Worm (Caenorhabditis elegans) whole organism, L1 larva: ENCODE data around the gene gid-7.
A peak's percentile ranks its signal among the peaks of the same experiment; 100 is the strongest.

ENCODE experiments used
- ceh-63 ChIP-seq: fragments of 200-800 bp; sonication (Bioruptor generic); optimal IDR thresholded peaks from 2 replicates; lab custom pipeline; 2018; ENCODE audit warnings: mild to moderate bottlenecking, missing genetic modification characterization, missing compliant biosample characterization
- dsc-1 ChIP-seq: sonication (generic microtip); optimal IDR thresholded peaks from 2 replicates; lab custom pipeline; 2016; ENCODE audit warnings: mild to moderate bottlenecking, missing genetic modification characterization, missing compliant biosample characterization
- efl-1 ChIP-seq, 4 experiments: fragments of 150-350 bp; optimal IDR thresholded peaks in 3 of 4; peaks in 1 of 4; 1 replicate in 1 of 4; 2 replicates in 3 of 4; lab custom pipeline; 2014; ENCODE audit warnings: missing biosample characterization in 2 of 4, missing genetic modification characterization in 2 of 4, missing genetic modification reagents in 2 of 4
- efl-3 ChIP-seq: fragments of 200-800 bp; sonication (Bioruptor generic); optimal IDR thresholded peaks from 2 replicates; lab custom pipeline; 2018; ENCODE audit warnings: mild to moderate bottlenecking, missing genetic modification characterization, missing compliant biosample characterization
- fos-1 ChIP-seq: fragments of 150-350 bp; optimal IDR thresholded peaks from 2 replicates; lab custom pipeline; 2014; ENCODE audit warnings: missing biosample characterization, missing genetic modification characterization
- hlh-17 ChIP-seq: fragments of 200-800 bp; sonication (Bioruptor generic); optimal IDR thresholded peaks from 2 replicates; lab custom pipeline; 2018; ENCODE audit warnings: missing genetic modification characterization, mild to moderate bottlenecking, missing compliant biosample characterization, moderate library complexity, borderline replicate concordance
- isw-1 ChIP-seq: fragments of 200-800 bp; sonication (Bioruptor generic); IDR thresholded peaks from 2 replicates; pipeline ENCODE4 v1.3.6; 2022; ENCODE audit warnings: missing genetic modification characterization, missing compliant biosample characterization
- lin-14 ChIP-seq: fragments of 200-800 bp; sonication (Bioruptor generic); optimal IDR thresholded peaks from 2 replicates; lab custom pipeline; 2018; ENCODE audit warnings: mild to moderate bottlenecking, missing genetic modification characterization, moderate library complexity, missing compliant biosample characterization
- lin-35 ChIP-seq, 2 experiments: fragments of 150-350 bp; optimal IDR thresholded peaks; 2 replicates each; lab custom pipeline; 2014; ENCODE audit warnings: missing biosample characterization in 2 of 2, missing genetic modification characterization in 2 of 2, missing genetic modification reagents in 2 of 2
- mep-1 ChIP-seq: fragments of 150-350 bp; optimal IDR thresholded peaks from 2 replicates; lab custom pipeline; 2014; ENCODE audit warnings: missing biosample characterization, missing genetic modification characterization
- nhr-19 ChIP-seq: fragments of 200-800 bp; sonication (Bioruptor generic); conservative IDR thresholded peaks from 2 replicates; pipeline ENCODE4 v1.3.6; 2022; ENCODE audit warnings: missing genetic modification characterization, missing compliant biosample characterization
- nhr-71 ChIP-seq: sonication (generic microtip); optimal IDR thresholded peaks from 2 replicates; lab custom pipeline; 2016; ENCODE audit warnings: mild to moderate bottlenecking, missing genetic modification characterization, moderate library complexity, missing compliant biosample characterization
- nhr-85 ChIP-seq: sonication (generic microtip); peaks from one replicate; lab custom pipeline; 2016; ENCODE audit warnings: missing genetic modification characterization, inconsistent platforms, missing compliant biosample characterization
- pag-3 ChIP-seq: sonication (generic microtip); optimal IDR thresholded peaks from 2 replicates; lab custom pipeline; 2017; ENCODE audit warnings: missing genetic modification characterization, mild to moderate bottlenecking, missing compliant biosample characterization, antibody characterized with exemption, borderline replicate concordance; ENCODE audit not compliant: insufficient read depth
- snu-23 ChIP-seq: sonication (generic microtip); optimal IDR thresholded peaks from 2 replicates; lab custom pipeline; 2016; ENCODE audit warnings: missing genetic modification characterization, missing compliant biosample characterization
- swsn-7 ChIP-seq: sonication (generic microtip); optimal IDR thresholded peaks from 2 replicates; lab custom pipeline; 2016; ENCODE audit warnings: missing genetic modification characterization, missing compliant biosample characterization
- unc-30 ChIP-seq: sonication (generic microtip); optimal IDR thresholded peaks from 2 replicates; lab custom pipeline; 2017; ENCODE audit warnings: missing biosample characterization, missing genetic modification characterization

Gene gid-7

ce11 chrV:3703888-3704287, 53.0 kb downstream of the gid-7 start (continued):
- TF ChIP-seq pag-3 (tag; lab: Kevin White, UChicago) = no peak
- TF ChIP-seq nhr-19 (GFP tag; lab: Robert Waterston, UW) = peak; percentile 60

ce11 chrV:3702998-3703397, 53.9 kb downstream of the gid-7 start:
- TF ChIP-seq isw-1 (GFP tag; lab: Robert Waterston, UW) (no peak), snu-23 (peak; percentile 16), ceh-63 (GFP tag; lab: Kevin White, UChicago) (no peak), lin-35 (GFP tag; optimal IDR thresholded peaks at IDR 0.05; lab: Kevin White, UChicago) (peak in 1 of 2 experiments; percentile 6), efl-1 (optimal IDR thresholded peaks at IDR 0.05; lab: Kevin White, UChicago) (peak; percentile 26 to 61), efl-1 (GFP tag; optimal IDR thresholded peaks at IDR 0.05 in 1 of 2; lab: Kevin White, UChicago) (peak in 1 of 2 experiments; percentile 91), nhr-85 (peak; percentile 12), dsc-1 (tag; lab: Kevin White, UChicago) (peak; percentile 3), fos-1 (tag; lab: Kevin White, UChicago) (no peak), nhr-71 (tag; lab: Kevin White, UChicago) (peak; percentile 9), hlh-17 (GFP tag; lab: Kevin White, UChicago) (no peak), lin-14 (GFP tag; lab: Kevin White, UChicago) (peak; percentile 21), mep-1 (peak; percentile 1), efl-3 (GFP tag; lab: Kevin White, UChicago) (no peak), swsn-7 (tag; lab: Kevin White, UChicago) (peak; percentile 13), unc-30 (tag; lab: Kevin White, UChicago) (no peak)
